Fruit fly (Drosophila melanogaster): ENCODE measurements around the gene CG12237.

The CG12237 gene

DNA sequence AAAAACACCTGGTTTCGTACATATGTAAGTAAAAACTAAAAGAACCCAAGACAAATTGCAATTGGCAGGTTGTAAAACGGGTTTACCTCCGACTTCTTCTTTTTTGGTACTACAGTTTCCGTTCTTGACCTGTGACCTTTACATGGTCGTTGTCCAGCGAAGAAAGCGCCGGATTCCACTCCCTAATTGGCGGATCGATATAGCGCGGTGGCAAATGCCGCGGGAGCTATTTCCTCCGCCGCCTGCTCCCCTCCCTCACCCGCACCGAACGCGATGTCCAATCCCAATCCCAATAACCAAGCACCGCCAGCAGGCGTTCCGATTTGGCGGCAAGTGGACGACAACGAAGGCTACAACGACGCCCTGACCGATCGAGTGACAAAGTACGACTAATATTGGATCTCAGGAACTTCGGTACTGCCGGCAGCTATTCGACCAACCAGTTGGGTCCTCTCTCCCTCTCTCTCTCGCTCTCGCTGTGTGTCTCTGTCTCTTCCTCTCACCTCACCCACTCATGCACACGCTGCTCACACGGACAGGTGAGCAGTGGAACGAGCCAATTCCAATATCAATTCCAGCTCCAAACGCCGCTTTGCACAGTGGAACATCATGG lies 20.0 kb upstream of the CG12237 start (continued):
- no peak for TF ChIP-seq CG10543 (GFP tag; optimal IDR thresholded peaks at IDR 0.05)
- no peak for TF ChIP-seq nau (GFP tag; optimal IDR thresholded peaks at IDR 0.05)
- TF ChIP-seq NFAT (GFP tag; IDR thresholded peaks at IDR 0.05), result peak; percentile 35; the same call in 1 of the 2 replicates
- no peak for TF ChIP-seq CG12659 (GFP tag; optimal IDR thresholded peaks at IDR 0.05)

DNA sequence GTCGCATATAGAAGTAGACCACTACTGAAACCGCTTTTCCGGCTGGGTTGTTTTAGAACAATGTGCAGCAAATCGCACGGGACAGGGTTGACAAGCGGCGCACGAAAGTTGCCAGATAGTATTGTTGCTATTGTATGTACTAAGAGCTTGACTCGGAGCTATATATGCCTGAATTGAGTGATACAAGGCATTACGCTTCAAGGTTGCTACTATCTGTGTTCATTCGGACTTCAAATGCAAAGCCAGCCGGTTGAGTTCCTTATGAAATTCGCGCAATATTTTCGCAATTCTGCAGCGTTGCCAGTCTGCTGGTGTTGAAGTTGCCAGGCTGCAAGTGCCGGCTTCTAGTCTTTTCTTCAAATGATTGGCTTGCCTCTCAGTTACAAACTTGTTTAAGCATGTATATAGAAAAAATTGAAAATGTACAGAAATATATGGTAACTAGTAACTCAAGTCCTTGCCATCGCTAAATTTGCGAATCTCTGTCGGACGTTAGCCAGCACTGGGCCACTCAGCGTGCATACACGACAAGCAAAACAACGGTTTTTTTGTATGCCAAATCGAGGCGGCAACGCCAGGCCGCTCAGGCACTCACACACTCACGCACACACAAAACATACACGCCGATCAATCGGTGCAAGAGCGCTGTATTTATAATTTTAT lies 9.2 kb upstream of the CG12237 start, which contains the start of the genes Ranbp21 and Elys:
Gene Ranbp21 (minus strand): TSS at position 513 of the 663 bp plus-strand sequence.
Gene Elys (plus strand): TSS at position 549 of the 663 bp plus-strand sequence.
- TF ChIP-seq CG13123 (GFP tag; optimal IDR thresholded peaks at IDR 0.05), result no peak
- peak; percentile 46; the same call in 1 of the 3 replicates for TF ChIP-seq CG11695 (GFP tag; IDR thresholded peaks at IDR 0.05)
- peak; percentile 68 for TF ChIP-seq bab2 (GFP tag; optimal IDR thresholded peaks at IDR 0.05)
- TF ChIP-seq eve (GFP tag; optimal IDR thresholded peaks at IDR 0.05), result no peak
- peak; percentile 20 for TF ChIP-seq CG17802 (tag; optimal IDR thresholded peaks at IDR 0.05)
- TF ChIP-seq usp (GFP tag; optimal IDR thresholded peaks at IDR 0.05), result no peak
- peak in 1 of 2 experiments; percentile 38 for TF ChIP-seq crp (GFP tag; optimal IDR thresholded peaks at IDR 0.05)
- TF ChIP-seq CG7556 (GFP tag; optimal IDR thresholded peaks at IDR 0.05), result peak; percentile 34
- no peak for TF ChIP-seq Lim3 (GFP tag; IDR thresholded peaks at IDR 0.05)
- peak; percentile 72 for TF ChIP-seq Dbx (GFP tag; IDR thresholded peaks at IDR 0.05)
- TF ChIP-seq al (GFP tag; IDR thresholded peaks at IDR 0.05), result peak; percentile 49; the same call in 1 of the 2 replicates
- TF ChIP-seq CG10959 (GFP tag; IDR thresholded peaks at IDR 0.05), result peak; percentile 39; the same call in 1 of the 2 replicates
- TF ChIP-seq amos (GFP tag; IDR thresholded peaks at IDR 0.05; ENCODE audit: partially characterized antibody), result peak; percentile 55; the same call in 1 of the 2 replicates
- peak; percentile 65 for TF ChIP-seq Dad (GFP tag; optimal IDR thresholded peaks at IDR 0.05)
- TF ChIP-seq CG17829 (tag; optimal IDR thresholded peaks at IDR 0.05), result peak; percentile 33
- peak; percentile 44; the same call in 1 of the 3 replicates for TF ChIP-seq tgo (GFP tag; IDR thresholded peaks at IDR 0.05)
- peak; percentile 66; the same call in 2 of the 3 replicates for TF ChIP-seq zfh1 (GFP tag; IDR thresholded peaks at IDR 0.05)
- peak; percentile 10 for TF ChIP-seq CG4328 (GFP tag; optimal IDR thresholded peaks at IDR 0.05)
- TF ChIP-seq CG2889 (GFP tag; IDR thresholded peaks at IDR 0.05), result 0 out of 3 replicates have a peak, but pooled peaks have one; percentile 27
- peak; percentile 68 for TF ChIP-seq MBD-R2 (GFP tag; IDR thresholded peaks at IDR 0.05)
- peak; percentile 76 for TF ChIP-seq CG15479 (GFP tag; optimal IDR thresholded peaks at IDR 0.05)
- 0 out of 3 replicates have a peak, but pooled peaks have one; percentile 46 for TF ChIP-seq vnd (GFP tag; IDR thresholded peaks at IDR 0.05; ENCODE audit: partially characterized antibody)
- no peak for TF ChIP-seq CG12071 (GFP tag; optimal IDR thresholded peaks at IDR 0.05)
- no peak for TF ChIP-seq CG11723 (GFP tag; optimal IDR thresholded peaks at IDR 0.05)
- peak; percentile 73 for TF ChIP-seq CG2120 (GFP tag; optimal IDR thresholded peaks at IDR 0.05)
- no peak for TF ChIP-seq D (optimal IDR thresholded peaks at IDR 0.05)
- no peak for TF ChIP-seq D (GFP tag; optimal IDR thresholded peaks at IDR 0.05)
- TF ChIP-seq Mes4 (GFP tag; optimal IDR thresholded peaks at IDR 0.05), result peak; percentile 61
- no peak for TF ChIP-seq Dfd (GFP tag; optimal IDR thresholded peaks at IDR 0.05)
- TF ChIP-seq CG7786 (GFP tag; optimal IDR thresholded peaks at IDR 0.05), result peak; percentile 56
- TF ChIP-seq CG1233 (GFP tag; optimal IDR thresholded peaks at IDR 0.05), result peak; percentile 23
- TF ChIP-seq nmo (GFP tag; optimal IDR thresholded peaks at IDR 0.05), result peak; percentile 72
- TF ChIP-seq ttk (GFP tag; IDR thresholded peaks at IDR 0.05), result peak; percentile 51; the same call in 1 of the 2 replicates
- TF ChIP-seq Rfx (GFP tag; IDR thresholded peaks at IDR 0.05), result peak; percentile 66; the same call in 1 of the 2 replicates
- TF ChIP-seq ems (GFP tag; optimal IDR thresholded peaks at IDR 0.05), result peak; percentile 61
- TF ChIP-seq CG13287 (GFP tag; IDR thresholded peaks at IDR 0.05; ENCODE audit: partially characterized antibody), result peak; percentile 55
- TF ChIP-seq CG30403 (GFP tag; optimal IDR thresholded peaks at IDR 0.05), result peak; percentile 71
- TF ChIP-seq her (GFP tag; optimal IDR thresholded peaks at IDR 0.05), result peak; percentile 14
- no peak for TF ChIP-seq CG31388 (GFP tag; optimal IDR thresholded peaks at IDR 0.05)
- TF ChIP-seq CG17385 (GFP tag; optimal IDR thresholded peaks at IDR 0.05), result no peak
- no peak for TF ChIP-seq CG18262 (tag; optimal IDR thresholded peaks at IDR 0.05)
- TF ChIP-seq CG6654 (GFP tag; optimal IDR thresholded peaks at IDR 0.05), result peak; percentile 7
- peak; percentile 55; the same call in 1 of the 2 replicates for TF ChIP-seq CG14441 (GFP tag; IDR thresholded peaks at IDR 0.05)

All from whole organism, embryonic.